Fruit fly (Drosophila melanogaster) S2 (cell line): Measurements from ENCODE around the gene CG9590.

Source experiments
- CG8478 ChIP-seq: fragments of >200 bp; optimal IDR thresholded peaks from 2 replicates; lab custom pipeline; 2018
- CTCF ChIP-seq, 2 experiments: fragments of >200 bp; optimal IDR thresholded peaks; 2 replicates each; lab custom pipeline; 2018

CG9590 gene

dm6 chr3R:15786538-15786937, at the start of gene CG9590:
Gene CG9590, plus strand, starts transcription at chr3R:15786703.
- no peak for TF ChIP-seq CTCF (optimal IDR thresholded peaks at IDR 0.05; lab: Kevin White, UChicago)
- no peak for TF ChIP-seq CG8478

- TF ChIP-seq CG8478: no peak
- no peak for TF ChIP-seq CTCF (optimal IDR thresholded peaks at IDR 0.05; lab: Kevin White, UChicago)
Observed at dm6 chr3R:15744354-15744753, 42.1 kb upstream of the CG9590 start, which contains the start of gene CG4520. Gene CG4520, plus strand, starts transcription at chr3R:15744654.

- no peak for TF ChIP-seq CG8478
- TF ChIP-seq CTCF (optimal IDR thresholded peaks at IDR 0.05; lab: Kevin White, UChicago): no peak
Observed at dm6 chr3R:15762815-15763214, 23.7 kb upstream of the CG9590 start, which contains the start of gene CG12784. Gene CG12784, plus strand, starts transcription at chr3R:15763115.

- no peak for TF ChIP-seq CTCF (optimal IDR thresholded peaks at IDR 0.05; lab: Kevin White, UChicago)
- TF ChIP-seq CG8478: no peak
Observed at dm6 chr3R:15767338-15767737, 19.2 kb upstream of the CG9590 start, which contains the start of gene CG5623. Gene CG5623, minus strand, starts transcription at chr3R:15767438.

dm6 chr3R:15768900-15769299, 17.6 kb upstream of the CG9590 start:
- no peak for TF ChIP-seq CTCF (optimal IDR thresholded peaks at IDR 0.05; lab: Kevin White, UChicago)

- TF ChIP-seq CG8478: no peak
Observed at dm6 chr3R:15774128-15774527, 12.4 kb upstream of the CG9590 start, which contains the start of gene Ttc26. Gene Ttc26, plus strand, starts transcription at chr3R:15774416.

dm6 chr3R:15775242-15775641, 11.3 kb upstream of the CG9590 start, which contains the start of gene CG45207:
Gene CG45207, minus strand, starts transcription at chr3R:15775342.
- no peak for TF ChIP-seq CG8478
- no peak for TF ChIP-seq CTCF (optimal IDR thresholded peaks at IDR 0.05; lab: Kevin White, UChicago)

- TF ChIP-seq CG8478 (no peak), CTCF (optimal IDR thresholded peaks at IDR 0.05; lab: Kevin White, UChicago) (no peak)
Observed at dm6 chr3R:15779505-15779904, 7.0 kb upstream of the CG9590 start, which contains the start of gene CG5614. Gene CG5614, plus strand, starts transcription at chr3R:15779805.

dm6 chr3R:15784298-15784697, 2.2 kb upstream of the CG9590 start:
- no peak for TF ChIP-seq CTCF (optimal IDR thresholded peaks at IDR 0.05; lab: Kevin White, UChicago)
- TF ChIP-seq CG8478: no peak

- no peak for TF ChIP-seq CG8478
- no peak for TF ChIP-seq CTCF (optimal IDR thresholded peaks at IDR 0.05; lab: Kevin White, UChicago)
Observed at dm6 chr3R:15788221-15788620, 1.7 kb downstream of the CG9590 start, which contains the start of gene Uros2. Gene Uros2, plus strand, starts transcription at chr3R:15788521.

- TF ChIP-seq CG8478 (no peak), CTCF (optimal IDR thresholded peaks at IDR 0.05; lab: Kevin White, UChicago) (peak in 1 of 2 experiments; percentile 44)
Observed at dm6 chr3R:15792427-15792826, 5.9 kb downstream of the CG9590 start, which contains the start of gene Acyp2. Gene Acyp2, plus strand, starts transcription at chr3R:15792688.

dm6 chr3R:15793372-15793802, 6.9 kb downstream of the CG9590 start, which contains the start of gene nsl1:
Gene nsl1, plus strand, starts transcription at chr3R:15793782.
- TF ChIP-seq CTCF (optimal IDR thresholded peaks at IDR 0.05; lab: Kevin White, UChicago) (peak; percentile 20 to 32), CG8478 (no peak)

dm6 chr3R:15794258-15794727, 7.8 kb downstream of the CG9590 start:
- TF ChIP-seq CG8478 (no peak), CTCF (optimal IDR thresholded peaks at IDR 0.05; lab: Kevin White, UChicago) (no peak)

dm6 chr3R:15802006-15802405, 15.5 kb downstream of the CG9590 start, which contains the start of gene CG9593:
Gene CG9593, plus strand, starts transcription at chr3R:15802275.
- TF ChIP-seq CG8478 (no peak), CTCF (optimal IDR thresholded peaks at IDR 0.05; lab: Kevin White, UChicago) (no peak)

- peak in 1 of 2 experiments; percentile 58 for TF ChIP-seq CTCF (optimal IDR thresholded peaks at IDR 0.05; lab: Kevin White, UChicago)
- TF ChIP-seq CG8478: no peak
Observed at dm6 chr3R:15803502-15804461, 17.3 kb downstream of the CG9590 start, which contains the start of gene alpha-Man-IIb. Gene alpha-Man-IIb, plus strand, starts transcription at chr3R:15804248.

- TF ChIP-seq CG8478 (no peak), CTCF (optimal IDR thresholded peaks at IDR 0.05; lab: Kevin White, UChicago) (no peak)
Observed at dm6 chr3R:15804678-15805077, 18.2 kb downstream of the CG9590 start.
